Worm (Caenorhabditis elegans) whole organism, late embryonic: ENCODE measurements around the gene rec-8.

Experiments used
- C08G9.2 ChIP-seq: sonication (generic microtip); optimal IDR thresholded peaks from 2 replicates; lab custom pipeline; 2016; ENCODE audit warnings: mild to moderate bottlenecking, missing genetic modification characterization, moderate library complexity, missing compliant biosample characterization
- F13H6.1 ChIP-seq: sonication (generic microtip); optimal IDR thresholded peaks from 2 replicates; lab custom pipeline; 2016; ENCODE audit warnings: missing genetic modification characterization, missing compliant biosample characterization
- K09A11.1 ChIP-seq: sonication (generic microtip); optimal IDR thresholded peaks from 2 replicates; lab custom pipeline; 2017; ENCODE audit warnings: antibody characterized with exemption, mild to moderate bottlenecking, missing genetic modification characterization, missing compliant biosample characterization; ENCODE audit not compliant: insufficient read depth
- ceh-19 ChIP-seq: fragments of 200-800 bp; sonication (Bioruptor generic); optimal IDR thresholded peaks from 2 replicates; lab custom pipeline; 2018; ENCODE audit warnings: mild to moderate bottlenecking, missing genetic modification characterization, missing compliant biosample characterization
- ceh-22 ChIP-seq: sonication (generic microtip); optimal IDR thresholded peaks from 2 replicates; lab custom pipeline; 2017; ENCODE audit warnings: missing biosample characterization, missing genetic modification characterization
- ceh-24 ChIP-seq: sonication (generic microtip); optimal IDR thresholded peaks from 2 replicates; lab custom pipeline; 2016; ENCODE audit warnings: mild to moderate bottlenecking, missing genetic modification characterization, missing compliant biosample characterization
- ceh-6 ChIP-seq: fragments of 200-800 bp; sonication (Bioruptor generic); optimal IDR thresholded peaks from 2 replicates; lab custom pipeline; 2018; ENCODE audit warnings: mild to moderate bottlenecking, missing genetic modification characterization, missing compliant biosample characterization
- elt-4 ChIP-seq: sonication (generic microtip); optimal IDR thresholded peaks from 2 replicates; lab custom pipeline; 2016; ENCODE audit warnings: missing genetic modification characterization, missing compliant biosample characterization
- hlh-15 ChIP-seq: sonication (generic microtip); optimal IDR thresholded peaks from 2 replicates; lab custom pipeline; 2016; ENCODE audit warnings: missing genetic modification characterization, missing compliant biosample characterization
- lim-6 ChIP-seq: sonication (generic microtip); optimal IDR thresholded peaks from 2 replicates; lab custom pipeline; 2016; ENCODE audit warnings: missing genetic modification characterization, missing compliant biosample characterization
- lin-11 ChIP-seq: fragments of 200-800 bp; sonication (Bioruptor generic); optimal IDR thresholded peaks from 2 replicates; lab custom pipeline; 2018; ENCODE audit warnings: mild to moderate bottlenecking, missing genetic modification characterization, missing compliant biosample characterization
- mec-3 ChIP-seq: sonication (generic microtip); optimal IDR thresholded peaks from 2 replicates; lab custom pipeline; 2016; ENCODE audit warnings: borderline replicate concordance, missing genetic modification characterization, missing compliant biosample characterization
- nfya-1 ChIP-seq: sonication (generic microtip); optimal IDR thresholded peaks from 2 replicates; lab custom pipeline; 2017; ENCODE audit warnings: missing genetic modification characterization, mild to moderate bottlenecking, missing compliant biosample characterization, antibody characterized with exemption, moderate library complexity
- npax-4 ChIP-seq: sonication (generic microtip); optimal IDR thresholded peaks from 2 replicates; lab custom pipeline; 2016; ENCODE audit warnings: missing genetic modification characterization, missing compliant biosample characterization
- odd-2 ChIP-seq: sonication (generic microtip); optimal IDR thresholded peaks from 2 replicates; lab custom pipeline; 2017; ENCODE audit warnings: antibody characterized with exemption, mild to moderate bottlenecking, missing genetic modification characterization, missing compliant biosample characterization
- pax-1 ChIP-seq: fragments of 150-350 bp; optimal IDR thresholded peaks from 2 replicates; lab custom pipeline; 2014; ENCODE audit warnings: missing biosample characterization, missing genetic modification characterization
- pha-2 ChIP-seq: sonication (generic microtip); optimal IDR thresholded peaks from 2 replicates; lab custom pipeline; 2017; ENCODE audit warnings: mild to moderate bottlenecking, missing genetic modification characterization, missing compliant biosample characterization
- pqm-1 ChIP-seq: sonication (generic microtip); optimal IDR thresholded peaks from 2 replicates; lab custom pipeline; 2016; ENCODE audit warnings: missing genetic modification characterization, missing compliant biosample characterization
- pros-1 ChIP-seq: fragments of 150-350 bp; optimal IDR thresholded peaks from 2 replicates; lab custom pipeline; 2014; ENCODE audit warnings: missing biosample characterization, missing genetic modification reagents, missing genetic modification characterization
- syd-9 ChIP-seq: sonication (generic microtip); optimal IDR thresholded peaks from 2 replicates; lab custom pipeline; 2016; ENCODE audit warnings: mild to moderate bottlenecking, missing genetic modification characterization, moderate library complexity, missing compliant biosample characterization
- ttx-3 ChIP-seq: sonication (generic microtip); optimal IDR thresholded peaks from 2 replicates; lab custom pipeline; 2016; ENCODE audit warnings: missing genetic modification reagents, missing genetic modification characterization, missing compliant biosample characterization
- unc-3 ChIP-seq, 2 experiments: fragments of 200-800 bp in 1 of 2; sonication (Bioruptor generic) in 1 of 2; sonication (generic microtip) in 1 of 2; conservative IDR thresholded peaks in 1 of 2; optimal IDR thresholded peaks in 1 of 2; 2 replicates each; pipeline versions ENCODE4 v1.3.6 to Lab custom; 2016 to 2022; ENCODE audit warnings: missing compliant biosample characterization in 2 of 2, missing genetic modification characterization in 2 of 2, missing genetic modification reagents in 1 of 2
- unc-42 ChIP-seq: sonication (generic microtip); optimal IDR thresholded peaks from 2 replicates; lab custom pipeline; 2016; ENCODE audit warnings: missing genotype, missing genetic modification characterization, missing compliant biosample characterization
- unc-86 ChIP-seq: sonication (generic microtip); optimal IDR thresholded peaks from 2 replicates; lab custom pipeline; 2016; ENCODE audit warnings: missing genetic modification characterization, missing compliant biosample characterization

Gene rec-8

ce11 chrIV:13300591-13300990, 52.4 kb downstream of the rec-8 start, which contains the start of gene csn-6:
csn-6 (plus strand) TSS chrIV:13300824.
- TF ChIP-seq pax-1 (tag; lab: Kevin White, UChicago) (no peak), C08G9.2 (tag; lab: Kevin White, UChicago) (no peak), lim-6 (tag; lab: Kevin White, UChicago) (no peak), elt-4 (tag; lab: Kevin White, UChicago) (no peak)
- TF ChIP-seq, all 69 proteins: peak for 0

ce11 chrIV:13300109-13300508, 52.9 kb downstream of the rec-8 start, which contains the start of gene kdp-1:
kdp-1 (plus strand) TSS chrIV:13300188.
- no peak for TF ChIP-seq unc-42 (tag; lab: Kevin White, UChicago)
- no peak for TF ChIP-seq mec-3 (tag; lab: Kevin White, UChicago)
- no peak for TF ChIP-seq ceh-24 (tag; lab: Kevin White, UChicago)
- no peak for TF ChIP-seq syd-9 (tag; lab: Kevin White, UChicago)
- no peak for TF ChIP-seq ceh-22 (tag; lab: Kevin White, UChicago)
- TF ChIP-seq, all 69 proteins: peak for 0

ce11 chrIV:13299648-13300047, 53.3 kb downstream of the rec-8 start:
- TF ChIP-seq syd-9 (tag; lab: Kevin White, UChicago) (no peak), unc-86 (no peak), pha-2 (no peak), nfya-1 (tag; lab: Kevin White, UChicago) (no peak), pax-1 (tag; lab: Kevin White, UChicago) (no peak), ttx-3 (tag; lab: Kevin White, UChicago) (no peak), C08G9.2 (tag; lab: Kevin White, UChicago) (no peak), pros-1 (tag; lab: Kevin White, UChicago) (no peak), K09A11.1 (tag; lab: Kevin White, UChicago) (no peak), F13H6.1 (no peak), npax-4 (tag; lab: Kevin White, UChicago) (no peak), lin-11 (tag; lab: Kevin White, UChicago) (no peak), ceh-24 (tag; lab: Kevin White, UChicago) (no peak), ceh-19 (no peak), pqm-1 (tag; lab: Kevin White, UChicago) (no peak), ceh-22 (tag; lab: Kevin White, UChicago) (no peak), unc-3 (GFP tag; conservative IDR thresholded peaks at IDR 0.05; lab: Robert Waterston, UW) (no peak), unc-3 (tag; optimal IDR thresholded peaks at IDR 0.05; lab: Kevin White, UChicago) (no peak), hlh-15 (tag; lab: Kevin White, UChicago) (no peak), ceh-6 (no peak), odd-2 (tag; lab: Kevin White, UChicago) (no peak)
